Worm (Caenorhabditis elegans) whole organism, midembryonic: Measurements from ENCODE around the gene Y49E10.21.

ENCODE experiments used
- T22C8.4 ChIP-seq: fragments of 200-800 bp; sonication (Bioruptor generic); IDR thresholded peaks from 2 replicates; pipeline ENCODE4 v1.3.6; 2022; ENCODE audit warnings: missing genetic modification characterization, missing compliant biosample characterization
- cog-1 ChIP-seq: sonication (generic microtip); optimal IDR thresholded peaks from 2 replicates; lab custom pipeline; 2016; ENCODE audit warnings: missing genetic modification characterization, missing compliant biosample characterization
- flt-1 ChIP-seq: fragments of 200-800 bp; sonication (Bioruptor generic); IDR thresholded peaks from 2 replicates; pipeline ENCODE4 v1.3.6; 2022; ENCODE audit warnings: missing genetic modification characterization, missing compliant biosample characterization
- klf-2 ChIP-seq: fragments of 200-800 bp; sonication (Bioruptor generic); conservative IDR thresholded peaks from 2 replicates; pipeline ENCODE4 v1.3.6; 2022; ENCODE audit warnings: missing genetic modification reagents, missing genetic modification characterization, missing compliant biosample characterization
- med-1 ChIP-seq: sonication (generic microtip); optimal IDR thresholded peaks from 2 replicates; lab custom pipeline; 2017; ENCODE audit warnings: missing genetic modification characterization, mild to moderate bottlenecking, missing compliant biosample characterization, antibody characterized with exemption, missing genetic modification reagents; ENCODE audit not compliant: insufficient read depth
- ref-1 ChIP-seq: fragments of 200-800 bp; sonication (Bioruptor generic); conservative IDR thresholded peaks from 2 replicates; pipeline ENCODE4 v1.3.6; 2022; ENCODE audit warnings: missing genetic modification reagents, missing genetic modification characterization, missing compliant biosample characterization
- tab-1 ChIP-seq: fragments of 200-800 bp; sonication (Bioruptor generic); IDR thresholded peaks from 2 replicates; pipeline ENCODE4 v1.3.6; 2022; ENCODE audit warnings: missing genetic modification characterization, missing compliant biosample characterization
- ztf-23 ChIP-seq: fragments of 200-800 bp; sonication (Bioruptor generic); IDR thresholded peaks from 2 replicates; pipeline ENCODE4 v1.3.6; 2022; ENCODE audit warnings: missing genetic modification reagents, missing genetic modification characterization, missing compliant biosample characterization
- ztf-29 ChIP-seq: fragments of 200-800 bp; sonication (Bioruptor generic); IDR thresholded peaks from 2 replicates; pipeline ENCODE4 v1.3.6; 2022; ENCODE audit warnings: missing genetic modification reagents, missing genetic modification characterization, missing compliant biosample characterization

The Y49E10.21 gene

ce11 chrIII:12456801-12457647 lies at the start of gene Y49E10.21, which contains the start of gene scav-3:
Gene Y49E10.21, plus strand, starts transcription at chrIII:12457597.
Gene scav-3, minus strand, starts transcription at chrIII:12456850.
- TF ChIP-seq tab-1 (GFP tag; lab: Robert Waterston, UW) (no peak), T22C8.4 (GFP tag; lab: Robert Waterston, UW) (no peak), cog-1 (no peak), ref-1 (GFP tag; lab: Robert Waterston, UW) (no peak), med-1 (no peak), ztf-23 (GFP tag; lab: Robert Waterston, UW) (no peak), ztf-29 (GFP tag; lab: Robert Waterston, UW) (no peak), klf-2 (GFP tag; lab: Robert Waterston, UW) (no peak), flt-1 (GFP tag; lab: Robert Waterston, UW) (no peak)

ce11 chrIII:12410304-12410703 lies 47.1 kb upstream of the Y49E10.21 start:
- TF ChIP-seq cog-1 (no peak), med-1 (no peak), T22C8.4 (GFP tag; lab: Robert Waterston, UW) (peak; percentile 70)

ce11 chrIII:12411059-12411458 lies 46.3 kb upstream of the Y49E10.21 start:
- TF ChIP-seq T22C8.4 (GFP tag; lab: Robert Waterston, UW) (peak; percentile 58; the same call in 1 of the 2 replicates), med-1 (no peak)

ce11 chrIII:12411668-12412067 lies 45.7 kb upstream of the Y49E10.21 start:
- TF ChIP-seq flt-1 (GFP tag; lab: Robert Waterston, UW) (no peak), T22C8.4 (GFP tag; lab: Robert Waterston, UW) (peak; percentile 94)

ce11 chrIII:12414533-12414932 lies 42.9 kb upstream of the Y49E10.21 start:
- TF ChIP-seq ref-1 (GFP tag; lab: Robert Waterston, UW) (no peak), flt-1 (GFP tag; lab: Robert Waterston, UW) (no peak), med-1 (no peak), ztf-29 (GFP tag; lab: Robert Waterston, UW) (no peak), ztf-23 (GFP tag; lab: Robert Waterston, UW) (0 out of 2 replicates have a peak, but pooled peaks have one; percentile 24), cog-1 (no peak)

ce11 chrIII:12420256-12420655 lies 37.1 kb upstream of the Y49E10.21 start:
- no peak for TF ChIP-seq klf-2 (GFP tag; lab: Robert Waterston, UW)
- TF ChIP-seq T22C8.4 (GFP tag; lab: Robert Waterston, UW) = no peak
- no peak for TF ChIP-seq cog-1
- TF ChIP-seq flt-1 (GFP tag; lab: Robert Waterston, UW) = no peak
- TF ChIP-seq med-1 = no peak
- no peak for TF ChIP-seq ztf-23 (GFP tag; lab: Robert Waterston, UW)
- no peak for TF ChIP-seq ztf-29 (GFP tag; lab: Robert Waterston, UW)
- TF ChIP-seq tab-1 (GFP tag; lab: Robert Waterston, UW) = no peak
- TF ChIP-seq ref-1 (GFP tag; lab: Robert Waterston, UW) = no peak

- TF ChIP-seq cog-1 = no peak
- TF ChIP-seq ztf-23 (GFP tag; lab: Robert Waterston, UW) = no peak
- no peak for TF ChIP-seq flt-1 (GFP tag; lab: Robert Waterston, UW)
- TF ChIP-seq T22C8.4 (GFP tag; lab: Robert Waterston, UW) = no peak
- TF ChIP-seq ztf-29 (GFP tag; lab: Robert Waterston, UW) = no peak
- no peak for TF ChIP-seq ref-1 (GFP tag; lab: Robert Waterston, UW)
- TF ChIP-seq med-1 = no peak
- TF ChIP-seq tab-1 (GFP tag; lab: Robert Waterston, UW) = no peak
- TF ChIP-seq klf-2 (GFP tag; lab: Robert Waterston, UW) = no peak
Measured at ce11 chrIII:12421708-12422107, 35.7 kb upstream of the Y49E10.21 start, which contains the start of gene tat-1. Gene tat-1, minus strand, starts transcription at chrIII:12421718.

- no peak for TF ChIP-seq ztf-29 (GFP tag; lab: Robert Waterston, UW)
- TF ChIP-seq med-1 = no peak
- no peak for TF ChIP-seq ref-1 (GFP tag; lab: Robert Waterston, UW)
- no peak for TF ChIP-seq flt-1 (GFP tag; lab: Robert Waterston, UW)
- TF ChIP-seq klf-2 (GFP tag; lab: Robert Waterston, UW) = no peak
- no peak for TF ChIP-seq cog-1
- no peak for TF ChIP-seq tab-1 (GFP tag; lab: Robert Waterston, UW)
- no peak for TF ChIP-seq T22C8.4 (GFP tag; lab: Robert Waterston, UW)
- no peak for TF ChIP-seq ztf-23 (GFP tag; lab: Robert Waterston, UW)
Measured at ce11 chrIII:12424066-12424465, 33.3 kb upstream of the Y49E10.21 start.

- TF ChIP-seq ztf-23 (GFP tag; lab: Robert Waterston, UW) = no peak
- no peak for TF ChIP-seq T22C8.4 (GFP tag; lab: Robert Waterston, UW)
- no peak for TF ChIP-seq ref-1 (GFP tag; lab: Robert Waterston, UW)
- TF ChIP-seq flt-1 (GFP tag; lab: Robert Waterston, UW) = no peak
- no peak for TF ChIP-seq ztf-29 (GFP tag; lab: Robert Waterston, UW)
- TF ChIP-seq cog-1 = no peak
- no peak for TF ChIP-seq klf-2 (GFP tag; lab: Robert Waterston, UW)
Measured at ce11 chrIII:12424663-12425062, 32.7 kb upstream of the Y49E10.21 start.

ce11 chrIII:12425846-12426405 lies 31.5 kb upstream of the Y49E10.21 start:
- TF ChIP-seq flt-1 (GFP tag; lab: Robert Waterston, UW) (no peak), klf-2 (GFP tag; lab: Robert Waterston, UW) (no peak), cog-1 (no peak), ztf-29 (GFP tag; lab: Robert Waterston, UW) (no peak), tab-1 (GFP tag; lab: Robert Waterston, UW) (no peak), med-1 (no peak), ref-1 (GFP tag; lab: Robert Waterston, UW) (no peak), T22C8.4 (GFP tag; lab: Robert Waterston, UW) (no peak), ztf-23 (GFP tag; lab: Robert Waterston, UW) (no peak)
